Fruit fly (Drosophila melanogaster) whole organism, embryonic: ENCODE results near the gene PIG-U.

Source experiments
- B-H2 ChIP-seq: fragments of 200-800 bp; sonication (Bioruptor generic); optimal IDR thresholded peaks from 2 replicates; lab custom pipeline; 2018; ENCODE audit warnings: missing biosample characterization, mild to moderate bottlenecking, missing genetic modification characterization
- CG11085 ChIP-seq: fragments of 200-800 bp; sonication (Bioruptor generic); IDR thresholded peaks from 2 replicates; pipeline ENCODE4 v1.3.6; 2022; ENCODE audit warnings: missing biosample characterization, missing genetic modification characterization
- CG12219 ChIP-seq: fragments of 200-800 bp; sonication (Bioruptor generic); optimal IDR thresholded peaks from 3 replicates; lab custom pipeline; 2018; ENCODE audit warnings: missing biosample characterization, mild to moderate bottlenecking, missing genetic modification characterization
- CG12769 ChIP-seq: fragments of 200-800 bp; sonication (Bioruptor generic); optimal IDR thresholded peaks from 2 replicates; lab custom pipeline; 2019; ENCODE audit warnings: missing biosample characterization, mild to moderate bottlenecking, missing genetic modification characterization, moderate library complexity
- CG12942 ChIP-seq: fragments of 200-800 bp; sonication (Bioruptor generic); optimal IDR thresholded peaks from 3 replicates; lab custom pipeline; 2016; ENCODE audit warnings: missing biosample characterization, missing genetic modification characterization
- CG13123 ChIP-seq: fragments of 200-800 bp; sonication (Bioruptor generic); optimal IDR thresholded peaks from 2 replicates; lab custom pipeline; 2016; ENCODE audit warnings: missing biosample characterization, missing genetic modification characterization
- CG14014 ChIP-seq: fragments of 200-800 bp; sonication (Bioruptor generic); IDR thresholded peaks from 2 replicates; pipeline ENCODE4 v1.3.6; 2022; ENCODE audit warnings: missing biosample characterization, missing genetic modification characterization
- CG14050 ChIP-seq: fragments of 200-800 bp; sonication (Bioruptor generic); IDR thresholded peaks from 3 replicates; pipeline ENCODE4 v1.3.6; 2022; ENCODE audit warnings: missing biosample characterization, missing genetic modification characterization
- CG14860 ChIP-seq: fragments of 200-800 bp; sonication (Bioruptor generic); IDR thresholded peaks from 3 replicates; pipeline ENCODE4 v1.3.6; 2022; ENCODE audit warnings: missing biosample characterization, missing genetic modification characterization; ENCODE audit not compliant: partially characterized antibody
- CG1603 ChIP-seq: fragments of 200-800 bp; sonication (Bioruptor generic); optimal IDR thresholded peaks from 2 replicates; lab custom pipeline; 2019; ENCODE audit warnings: missing biosample characterization, mild to moderate bottlenecking, missing genetic modification characterization, moderate library complexity
- CG17359 ChIP-seq: fragments of 200-800 bp; sonication (Bioruptor generic); optimal IDR thresholded peaks from 3 replicates; lab custom pipeline; 2018; ENCODE audit warnings: missing biosample characterization, mild to moderate bottlenecking, missing genetic modification characterization, moderate library complexity
- CG18262 ChIP-seq: fragments of 200-800 bp; optimal IDR thresholded peaks from 3 replicates; lab custom pipeline; 2019; ENCODE audit warnings: missing biosample characterization, mild to moderate bottlenecking, missing genetic modification characterization, moderate library complexity
- CG2889 ChIP-seq: fragments of 200-800 bp; sonication (Bioruptor generic); IDR thresholded peaks from 3 replicates; pipeline ENCODE4 v1.3.6; 2022; ENCODE audit warnings: missing biosample characterization, missing genetic modification characterization
- CG32767 ChIP-seq: fragments of 200-800 bp; sonication (Bioruptor generic); IDR thresholded peaks from 2 replicates; pipeline ENCODE4 v1.3.6; 2022; ENCODE audit warnings: missing biosample characterization, missing genetic modification characterization
- CG32772 ChIP-seq: fragments of 200-800 bp; sonication (Bioruptor generic); IDR thresholded peaks from 2 replicates; pipeline ENCODE4 v1.3.6; 2022; ENCODE audit warnings: missing biosample characterization, missing genetic modification characterization
- CG3995 ChIP-seq: fragments of 200-800 bp; sonication (Bioruptor generic); optimal IDR thresholded peaks from 3 replicates; lab custom pipeline; 2016; ENCODE audit warnings: missing biosample characterization, missing genetic modification characterization
- CG4424 ChIP-seq: fragments of 200-800 bp; sonication (Bioruptor generic); optimal IDR thresholded peaks from 3 replicates; lab custom pipeline; 2016; ENCODE audit warnings: missing biosample characterization, missing genetic modification characterization
- CG5245 ChIP-seq: fragments of 200-800 bp; sonication (Bioruptor generic); optimal IDR thresholded peaks from 3 replicates; lab custom pipeline; 2016; ENCODE audit warnings: missing biosample characterization, missing genetic modification characterization
- CG6813 ChIP-seq: fragments of 200-800 bp; sonication (Bioruptor generic); optimal IDR thresholded peaks from 2 replicates; lab custom pipeline; 2017; ENCODE audit warnings: missing biosample characterization, missing genetic modification characterization, mild to moderate bottlenecking, moderate library complexity, missing genetic modification reagents
- CG7963 ChIP-seq: fragments of 200-800 bp; sonication (Bioruptor generic); IDR thresholded peaks from 3 replicates; pipeline ENCODE4 v1.3.6; 2022; ENCODE audit warnings: missing biosample characterization, missing genetic modification characterization; ENCODE audit not compliant: partially characterized antibody
- CG9727 ChIP-seq: fragments of 200-800 bp; sonication (Bioruptor generic); optimal IDR thresholded peaks from 3 replicates; lab custom pipeline; 2017; ENCODE audit warnings: missing biosample characterization, mild to moderate bottlenecking, missing genetic modification characterization
- CHES-1-like ChIP-seq: fragments of 200-800 bp; sonication (Bioruptor generic); optimal IDR thresholded peaks from 2 replicates; lab custom pipeline; 2016; ENCODE audit warnings: missing biosample characterization, missing genetic modification characterization
- Dbx ChIP-seq: fragments of 200-800 bp; sonication (Bioruptor generic); IDR thresholded peaks from 3 replicates; pipeline ENCODE4 v1.3.6; 2022; ENCODE audit warnings: missing biosample characterization, missing genetic modification characterization
- Dll ChIP-seq: fragments of 200-800 bp; sonication (Bioruptor generic); IDR thresholded peaks from 4 replicates; pipeline ENCODE4 v1.3.6; 2022; ENCODE audit warnings: missing biosample characterization, missing genetic modification characterization; ENCODE audit not compliant: partially characterized antibody
- Dref ChIP-seq: fragments of 200-800 bp; sonication (Bioruptor generic); IDR thresholded peaks from 2 replicates; pipeline ENCODE4 v1.3.6; 2022; ENCODE audit warnings: missing biosample characterization, missing genetic modification characterization
- Eip74EF ChIP-seq, 2 experiments: fragments of 200-800 bp in 1 of 2; fragments of >200 bp in 1 of 2; sonication (Bioruptor generic) in 1 of 2; optimal IDR thresholded peaks; 2 replicates each; lab custom pipeline; 2017 to 2019; ENCODE audit warnings: missing biosample characterization in 2 of 2, missing genetic modification characterization in 2 of 2, mild to moderate bottlenecking in 1 of 2, moderate library complexity in 1 of 2
- Gsc ChIP-seq: fragments of 200-800 bp; sonication (Bioruptor generic); IDR thresholded peaks from 2 replicates; pipeline ENCODE4 v1.3.6; 2022; ENCODE audit warnings: missing biosample characterization, missing genetic modification characterization
- NfI ChIP-seq: fragments of 200-800 bp; sonication (Bioruptor generic); optimal IDR thresholded peaks from 3 replicates; lab custom pipeline; 2018; ENCODE audit warnings: missing biosample characterization, mild to moderate bottlenecking, missing genetic modification characterization, moderate library complexity
- PHDP ChIP-seq: fragments of 200-800 bp; sonication (Bioruptor generic); optimal IDR thresholded peaks from 3 replicates; lab custom pipeline; 2018; ENCODE audit warnings: missing biosample characterization, mild to moderate bottlenecking, missing genetic modification characterization, moderate library complexity
- Ptx1 ChIP-seq: fragments of 200-800 bp; sonication (Bioruptor generic); IDR thresholded peaks from 2 replicates; pipeline ENCODE4 v1.3.6; 2022; ENCODE audit warnings: missing biosample characterization, missing genetic modification characterization
- Sin3A ChIP-seq: fragments of >200 bp; optimal IDR thresholded peaks from 2 replicates; lab custom pipeline; 2018
- Six4 ChIP-seq: fragments of 200-800 bp; sonication (Bioruptor generic); optimal IDR thresholded peaks from 2 replicates; lab custom pipeline; 2016; ENCODE audit warnings: missing biosample characterization, missing genetic modification characterization
- Sry-δ ChIP-seq: fragments of 200-800 bp; sonication (Bioruptor generic); optimal IDR thresholded peaks from 2 replicates; lab custom pipeline; 2016; ENCODE audit warnings: missing biosample characterization, missing genetic modification characterization
- Ssrp ChIP-seq: fragments of 200-800 bp; sonication (Bioruptor generic); optimal IDR thresholded peaks from 2 replicates; lab custom pipeline; 2018; ENCODE audit warnings: missing biosample characterization, mild to moderate bottlenecking, missing genetic modification characterization, moderate library complexity
- ab ChIP-seq: fragments of 200-800 bp; sonication (Bioruptor generic); optimal IDR thresholded peaks from 2 replicates; lab custom pipeline; 2016; ENCODE audit warnings: missing biosample characterization, missing genetic modification characterization
- ato ChIP-seq: fragments of 200-800 bp; sonication (Bioruptor generic); IDR thresholded peaks from 2 replicates; pipeline ENCODE4 v1.3.6; 2022; ENCODE audit warnings: missing biosample characterization, missing genetic modification characterization; ENCODE audit not compliant: partially characterized antibody
- bsh ChIP-seq, 2 experiments: fragments of 200-800 bp; sonication (Bioruptor generic); optimal IDR thresholded peaks; 2 replicates each; lab custom pipeline; 2017 to 2018; ENCODE audit warnings: mild to moderate bottlenecking in 2 of 2, missing biosample characterization in 2 of 2, missing genetic modification characterization in 2 of 2, moderate library complexity in 1 of 2
- ci ChIP-seq: fragments of 200-800 bp; sonication (Bioruptor generic); IDR thresholded peaks from 3 replicates; pipeline ENCODE4 v1.3.6; 2022; ENCODE audit warnings: missing biosample characterization, missing genetic modification characterization
- dmrt11E ChIP-seq: fragments of 200-800 bp; sonication (Bioruptor generic); optimal IDR thresholded peaks from 3 replicates; lab custom pipeline; 2018; ENCODE audit warnings: missing biosample characterization, mild to moderate bottlenecking, missing genetic modification characterization, moderate library complexity
- gcm ChIP-seq: fragments of 200-800 bp; sonication (Bioruptor generic); optimal IDR thresholded peaks from 2 replicates; lab custom pipeline; 2019; ENCODE audit warnings: missing biosample characterization, mild to moderate bottlenecking, missing genetic modification characterization, moderate library complexity
- hb ChIP-seq: fragments of 200-800 bp; sonication (Bioruptor generic); IDR thresholded peaks from 3 replicates; pipeline ENCODE4 v1.3.6; 2022; ENCODE audit warnings: missing biosample characterization, missing genetic modification characterization; ENCODE audit not compliant: partially characterized antibody
- jing ChIP-seq: fragments of 200-800 bp; sonication (Bioruptor generic); optimal IDR thresholded peaks from 2 replicates; lab custom pipeline; 2018; ENCODE audit warnings: missing biosample characterization, mild to moderate bottlenecking, missing genetic modification characterization
- pita ChIP-seq: fragments of 200-800 bp; sonication (Bioruptor generic); optimal IDR thresholded peaks from 2 replicates; lab custom pipeline; 2017; ENCODE audit warnings: missing biosample characterization, mild to moderate bottlenecking, missing genetic modification characterization
- prd ChIP-seq, 3 experiments: fragments of >200 bp in 2 of 3; fragments of 200-800 bp in 1 of 3; sonication (Bioruptor generic) in 1 of 3; optimal IDR thresholded peaks in 2 of 3; IDR thresholded peaks in 1 of 3; 2 replicates in 2 of 3; 3 replicates in 1 of 3; pipeline versions ENCODE4 v1.3.6 to Lab custom; 2017 to 2022; ENCODE audit warnings: missing biosample characterization in 1 of 3, missing genetic modification characterization in 1 of 3
- sna ChIP-seq: fragments of 200-800 bp; sonication (Bioruptor generic); IDR thresholded peaks from 2 replicates; pipeline ENCODE4 v1.3.6; 2022; ENCODE audit warnings: missing biosample characterization, missing genetic modification characterization; ENCODE audit not compliant: partially characterized antibody
- sqz ChIP-seq: fragments of 200-800 bp; sonication (Bioruptor generic); optimal IDR thresholded peaks from 3 replicates; lab custom pipeline; 2018; ENCODE audit warnings: missing biosample characterization, mild to moderate bottlenecking, missing genetic modification characterization
- sr ChIP-seq: fragments of 200-800 bp; sonication (Bioruptor generic); IDR thresholded peaks from 3 replicates; pipeline ENCODE4 v1.3.6; 2022; ENCODE audit warnings: missing biosample characterization, missing genetic modification characterization
- trem ChIP-seq: fragments of 200-800 bp; optimal IDR thresholded peaks from 3 replicates; lab custom pipeline; 2019; ENCODE audit warnings: missing biosample characterization, mild to moderate bottlenecking, missing genetic modification characterization, moderate library complexity
- vnd ChIP-seq: fragments of 200-800 bp; sonication (Bioruptor generic); IDR thresholded peaks from 3 replicates; pipeline ENCODE4 v1.3.6; 2022; ENCODE audit warnings: missing biosample characterization, missing genetic modification characterization; ENCODE audit not compliant: partially characterized antibody

Gene PIG-U

DNA sequence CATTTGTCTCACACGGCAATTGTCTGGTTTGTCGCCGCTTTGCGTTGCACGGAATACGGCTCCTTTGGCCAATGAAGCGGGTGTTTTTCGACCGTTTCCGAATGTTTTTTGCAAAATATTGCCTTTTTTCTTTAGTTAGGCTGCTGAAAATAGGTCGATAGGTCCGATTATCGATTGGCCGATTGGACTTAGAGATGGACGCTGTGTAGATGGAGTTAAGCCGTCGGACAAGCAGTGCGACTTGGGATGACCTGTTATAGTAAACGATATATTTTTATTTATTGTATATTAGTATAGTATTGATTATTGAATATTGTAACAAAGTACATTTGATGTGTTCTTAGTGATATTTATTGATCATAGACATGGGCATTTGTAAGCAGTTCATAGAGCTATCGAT is 13.4 kb downstream of the PIG-U start, which contains the start of the genes lmgA and lmgB (continued):
- no peak for TF ChIP-seq prd (optimal IDR thresholded peaks at IDR 0.05; lab: Kevin White, UChicago)
- TF ChIP-seq prd (GFP tag; IDR thresholded peaks at IDR 0.05; lab: Robert Waterston, UW): peak; percentile 48; the same call in 1 of the 3 replicates
- TF ChIP-seq Gsc (GFP tag; lab: Robert Waterston, UW): no peak
- peak; percentile 78 for TF ChIP-seq sna
- no peak for TF ChIP-seq Eip74EF (GFP tag; optimal IDR thresholded peaks at IDR 0.05; lab: Kevin White, UChicago)
- peak; percentile 32 for TF ChIP-seq Sin3A (lab: Kevin White, UChicago)
- peak; percentile 88 for TF ChIP-seq hb (GFP tag; lab: Robert Waterston, UW)
- no peak for TF ChIP-seq gcm (GFP tag; lab: Kevin White, UChicago)
- TF ChIP-seq pita (GFP tag; lab: Kevin White, UChicago): no peak
- peak; percentile 14 for TF ChIP-seq CG9727 (GFP tag; lab: Kevin White, UChicago)
- TF ChIP-seq Sry-δ (GFP tag; lab: Kevin White, UChicago): peak; percentile 89
- TF ChIP-seq CG32767 (GFP tag; lab: Robert Waterston, UW): no peak
- TF ChIP-seq PHDP: peak; percentile 1
- no peak for TF ChIP-seq CHES-1-like (GFP tag; lab: Kevin White, UChicago)
- TF ChIP-seq bsh (GFP tag; optimal IDR thresholded peaks at IDR 0.05; lab: Kevin White, UChicago): peak in 1 of 2 experiments; percentile 29
- peak; percentile 65 for TF ChIP-seq Ptx1 (GFP tag; lab: Robert Waterston, UW)
- no peak for TF ChIP-seq B-H2 (GFP tag; lab: Kevin White, UChicago)
- TF ChIP-seq sr (GFP tag; lab: Robert Waterston, UW): no peak
- peak; percentile 66 for TF ChIP-seq CG4424 (GFP tag; lab: Kevin White, UChicago)
- TF ChIP-seq CG18262 (tag; lab: Kevin White, UChicago): peak; percentile 28
- TF ChIP-seq CG12942 (GFP tag; lab: Kevin White, UChicago): peak; percentile 51
- TF ChIP-seq CG32772 (GFP tag; lab: Robert Waterston, UW): no peak
- 0 out of 2 replicates have a peak, but pooled peaks have one; percentile 9 for TF ChIP-seq CG14014 (GFP tag; lab: Robert Waterston, UW)
- TF ChIP-seq Dll (GFP tag; lab: Robert Waterston, UW): peak; percentile 90
- TF ChIP-seq CG17359 (tag; lab: Kevin White, UChicago): peak; percentile 15
- no peak for TF ChIP-seq jing (GFP tag; lab: Kevin White, UChicago)
- TF ChIP-seq CG7963 (GFP tag; lab: Robert Waterston, UW): peak; percentile 87
- peak; percentile 14 for TF ChIP-seq Six4 (GFP tag; lab: Kevin White, UChicago)
- peak; percentile 88 for TF ChIP-seq vnd (GFP tag; lab: Robert Waterston, UW)
- TF ChIP-seq CG11085: 0 out of 2 replicates have a peak, but pooled peaks have one; percentile 9
- no peak for TF ChIP-seq CG2889 (GFP tag; lab: Robert Waterston, UW)
- peak; percentile 23 for TF ChIP-seq CG5245 (GFP tag; lab: Kevin White, UChicago)
- TF ChIP-seq CG3995 (GFP tag; lab: Kevin White, UChicago): peak; percentile 73
- TF ChIP-seq CG14860 (GFP tag; lab: Robert Waterston, UW): peak; percentile 93
- no peak for TF ChIP-seq CG12769 (tag; lab: Kevin White, UChicago)
- TF ChIP-seq Ssrp (tag; lab: Kevin White, UChicago): no peak
- no peak for TF ChIP-seq sqz (GFP tag; lab: Kevin White, UChicago)
- peak; percentile 66 for TF ChIP-seq CG1603 (tag; lab: Kevin White, UChicago)
- no peak for TF ChIP-seq CG6813 (GFP tag; lab: Kevin White, UChicago)
- TF ChIP-seq dmrt11E (tag; lab: Kevin White, UChicago): peak; percentile 27
- peak; percentile 79 for TF ChIP-seq trem (tag; lab: Kevin White, UChicago)
- no peak for TF ChIP-seq CG12219 (GFP tag; lab: Kevin White, UChicago)
- no peak for TF ChIP-seq CG14050
- peak; percentile 46; the same call in 1 of the 3 replicates for TF ChIP-seq Dbx (GFP tag; lab: Robert Waterston, UW)
- peak; percentile 97 for TF ChIP-seq Dref (GFP tag; lab: Robert Waterston, UW)
- peak; percentile 36; the same call in 1 of the 3 replicates for TF ChIP-seq ci (GFP tag; lab: Robert Waterston, UW)
- TF ChIP-seq ato: peak; percentile 89
- TF ChIP-seq ab (GFP tag; lab: Kevin White, UChicago): no peak
- peak; percentile 15 for TF ChIP-seq NfI (GFP tag; lab: Kevin White, UChicago)
- TF ChIP-seq CG13123 (GFP tag; lab: Kevin White, UChicago): peak; percentile 33
